Worm (Caenorhabditis elegans) whole organism, L4 larva: ENCODE results near the gene srx-59.

Experiments
- F26F4.8 ChIP-seq: fragments of 200-800 bp; sonication (Bioruptor generic); conservative IDR thresholded peaks from 2 replicates; pipeline ENCODE4 v1.3.6; 2022; ENCODE audit warnings: missing genetic modification characterization, missing compliant biosample characterization
- ceh-32 ChIP-seq: sonication (generic microtip); optimal IDR thresholded peaks from 2 replicates; lab custom pipeline; 2016; ENCODE audit warnings: mild to moderate bottlenecking, missing genetic modification characterization, missing compliant biosample characterization; ENCODE audit not compliant: poor library complexity
- ceh-44 ChIP-seq: fragments of 200-800 bp; sonication (Bioruptor generic); IDR thresholded peaks from 2 replicates; pipeline ENCODE4 v1.3.6; 2022; ENCODE audit warnings: missing genetic modification reagents, missing genetic modification characterization, missing compliant biosample characterization
- ceh-82 ChIP-seq: sonication (generic microtip); optimal IDR thresholded peaks from 2 replicates; lab custom pipeline; 2017; ENCODE audit warnings: missing biosample characterization, missing genetic modification characterization
- fkh-10 ChIP-seq: fragments of 150-350 bp; optimal IDR thresholded peaks from 2 replicates; lab custom pipeline; 2014; ENCODE audit warnings: missing biosample characterization, missing genetic modification reagents, missing genetic modification characterization
- lin-15B ChIP-seq: fragments of 150-350 bp; sonication (generic microtip); optimal IDR thresholded peaks from 3 replicates; lab custom pipeline; 2014; ENCODE audit warnings: missing biosample characterization, missing genetic modification characterization
- lir-3 ChIP-seq: sonication (generic microtip); optimal IDR thresholded peaks from 2 replicates; lab custom pipeline; 2016; ENCODE audit warnings: mild to moderate bottlenecking, missing genetic modification characterization, missing compliant biosample characterization
- mep-1 ChIP-seq: fragments of 150-350 bp; sonication (generic microtip); optimal IDR thresholded peaks from 3 replicates; lab custom pipeline; 2014; ENCODE audit warnings: missing biosample characterization, missing genetic modification characterization
- nhr-11 ChIP-seq: fragments of 150-350 bp; optimal IDR thresholded peaks from 2 replicates; lab custom pipeline; 2014; ENCODE audit warnings: missing biosample characterization, missing genetic modification characterization
- nhr-25 ChIP-seq: sonication (generic microtip); optimal IDR thresholded peaks from 2 replicates; lab custom pipeline; 2017; ENCODE audit warnings: missing genetic modification characterization, mild to moderate bottlenecking, missing compliant biosample characterization, antibody characterized with exemption, moderate library complexity, borderline replicate concordance; ENCODE audit not compliant: insufficient read depth
- snpc-4 ChIP-seq: fragments of 150-350 bp; optimal IDR thresholded peaks from 2 replicates; lab custom pipeline; 2014; ENCODE audit warnings: missing biosample characterization, missing genetic modification characterization

DNA sequence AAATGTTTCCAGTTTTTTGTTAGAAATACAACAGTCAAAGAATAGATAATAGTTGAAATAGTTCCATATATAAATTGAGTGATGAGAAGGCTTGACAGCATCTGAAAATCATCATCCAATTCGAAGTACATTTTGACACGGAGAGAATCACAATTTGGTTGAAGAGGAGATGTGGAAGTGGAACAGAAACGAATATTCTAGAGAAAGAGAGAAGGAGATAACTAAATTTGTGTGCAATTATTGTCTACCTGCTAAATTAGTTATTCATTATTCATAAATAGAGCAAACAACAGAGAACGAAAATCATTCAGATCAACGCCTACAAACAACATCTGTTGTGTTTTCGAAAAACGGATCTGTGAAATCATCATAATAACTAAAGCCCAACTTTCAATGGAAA lies 17.9 kb upstream of the srx-59 start, which contains the start of gene srg-31:
- TF ChIP-seq ceh-44 (no peak), ceh-82 (tag; lab: Kevin White, UChicago) (no peak), nhr-11 (tag; lab: Kevin White, UChicago) (no peak), lir-3 (tag; lab: Kevin White, UChicago) (no peak), snpc-4 (no peak), nhr-25 (no peak), fkh-10 (GFP tag; lab: Kevin White, UChicago) (no peak), ceh-32 (tag; lab: Kevin White, UChicago) (no peak), F26F4.8 (GFP tag; lab: Robert Waterston, UW) (no peak), lin-15B (no peak), mep-1 (tag; lab: Kevin White, UChicago) (no peak)
